Worm (Caenorhabditis elegans): ENCODE data around the gene grd-5.

- TF ChIP-seq blmp-1 (tag; optimal IDR thresholded peaks at IDR 0.05; ENCODE audit: insufficient read depth) (no peak), ama-1 (optimal IDR thresholded peaks at IDR 0.05) (no peak), unc-62 (GFP tag; optimal IDR thresholded peaks at IDR 0.05) (no peak), nhr-10 (tag; optimal IDR thresholded peaks at IDR 0.05) (no peak), ztf-11 (tag; optimal IDR thresholded peaks at IDR 0.05) (no peak), fos-1 (tag; optimal IDR thresholded peaks at IDR 0.05) (no peak)
Observed at ce11 chrV:8608483-8608882, 10.3 kb upstream of the grd-5 start.

All from whole organism, L2 larva.